Fruit fly (Drosophila melanogaster) whole organism, pupa: ENCODE data around the gene CG13992.
A peak's percentile ranks its signal among the peaks of the same experiment; 100 is the strongest.

Source experiments
- CG12605 ChIP-seq: fragments of 200-800 bp; sonication (Bioruptor generic); IDR thresholded peaks from 2 replicates; pipeline ENCODE4 v1.3.6; 2022; ENCODE audit warnings: missing biosample characterization, missing genetic modification characterization
- CG17806 ChIP-seq: fragments of 200-800 bp; sonication (Bioruptor generic); optimal IDR thresholded peaks from 2 replicates; lab custom pipeline; 2018; ENCODE audit warnings: missing biosample characterization, mild to moderate bottlenecking, missing genetic modification characterization, moderate library complexity
- CG9948 ChIP-seq: fragments of 200-800 bp; sonication (Bioruptor generic); optimal IDR thresholded peaks from 2 replicates; lab custom pipeline; 2018; ENCODE audit warnings: missing biosample characterization, mild to moderate bottlenecking, missing genetic modification characterization, moderate library complexity
- EcR ChIP-seq: fragments of 200-800 bp; sonication (Bioruptor generic); optimal IDR thresholded peaks from 3 replicates; lab custom pipeline; 2019; ENCODE audit warnings: missing biosample characterization, missing genetic modification characterization, mild to moderate bottlenecking, moderate library complexity, missing genetic modification reagents

DNA sequence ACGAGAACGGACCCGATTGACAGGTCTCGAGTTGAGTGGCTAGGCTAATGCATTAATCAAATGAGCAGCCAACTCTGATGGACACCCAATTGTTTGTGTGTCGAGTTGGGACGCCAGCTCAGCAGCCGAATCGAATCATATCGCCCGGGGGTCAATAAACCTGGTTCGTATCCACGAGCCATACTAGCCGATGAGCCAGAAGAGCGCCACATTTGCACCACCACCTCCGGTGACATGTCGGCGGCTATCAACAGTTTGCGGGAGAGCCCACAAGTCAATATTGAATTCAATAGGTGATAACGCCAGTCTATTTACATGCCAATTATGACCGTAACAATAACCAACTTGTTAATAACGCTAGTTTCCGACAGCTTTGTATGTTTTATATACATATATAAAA lies 6.6 kb upstream of the CG13992 start:
- TF ChIP-seq CG17806 (tag; lab: Kevin White, UChicago) = no peak
- TF ChIP-seq CG12605 = no peak
- no peak for TF ChIP-seq CG9948
- peak; percentile 90 for TF ChIP-seq EcR (GFP tag; lab: Kevin White, UChicago)
